Worm (Caenorhabditis elegans): ENCODE results near the gene T15B12.2.

ce11 chrIII:5264813-5265212 is 36.9 kb downstream of the T15B12.2 start, which contains the start of gene gro-1:
- TF ChIP-seq flt-1 (GFP tag; IDR thresholded peaks at IDR 0.05), result no peak
- TF ChIP-seq tab-1 (GFP tag; IDR thresholded peaks at IDR 0.05), result no peak
- no peak for TF ChIP-seq klf-2 (GFP tag; conservative IDR thresholded peaks at IDR 0.05)

All from whole organism, midembryonic.